Fruit fly (Drosophila melanogaster) whole organism, embryonic: ENCODE results near the gene CG9992.
A peak's percentile ranks its signal among the peaks of the same experiment; 100 is the strongest.

Source experiments
- C15 ChIP-seq: fragments of 200-800 bp; sonication (Bioruptor generic); IDR thresholded peaks from 3 replicates; pipeline ENCODE4 v1.3.6; 2022; ENCODE audit warnings: missing biosample characterization, missing genetic modification characterization
- CG11093 ChIP-seq: fragments of 200-800 bp; sonication (Bioruptor generic); IDR thresholded peaks from 3 replicates; pipeline ENCODE4 v1.3.6; 2022; ENCODE audit warnings: missing biosample characterization, missing genetic modification characterization
- CG11723 ChIP-seq: fragments of 200-800 bp; sonication (Bioruptor generic); optimal IDR thresholded peaks from 2 replicates; lab custom pipeline; 2017; ENCODE audit warnings: missing biosample characterization, mild to moderate bottlenecking, missing genetic modification characterization
- CG14710 ChIP-seq: fragments of 200-800 bp; sonication (Bioruptor generic); optimal IDR thresholded peaks from 3 replicates; lab custom pipeline; 2019; ENCODE audit warnings: missing biosample characterization, mild to moderate bottlenecking, missing genetic modification characterization, moderate library complexity
- CG15601 ChIP-seq: fragments of 200-800 bp; sonication (Bioruptor generic); optimal IDR thresholded peaks from 3 replicates; lab custom pipeline; 2019; ENCODE audit warnings: missing biosample characterization, mild to moderate bottlenecking, missing genetic modification characterization, moderate library complexity
- CG16813 ChIP-seq: fragments of 200-800 bp; sonication (Bioruptor generic); IDR thresholded peaks from 3 replicates; pipeline ENCODE4 v1.3.6; 2022; ENCODE audit warnings: missing biosample characterization, missing genetic modification characterization; ENCODE audit not compliant: partially characterized antibody
- CG17359 ChIP-seq: fragments of 200-800 bp; sonication (Bioruptor generic); optimal IDR thresholded peaks from 3 replicates; lab custom pipeline; 2018; ENCODE audit warnings: missing biosample characterization, mild to moderate bottlenecking, missing genetic modification characterization, moderate library complexity
- CG32772 ChIP-seq: fragments of 200-800 bp; sonication (Bioruptor generic); IDR thresholded peaks from 2 replicates; pipeline ENCODE4 v1.3.6; 2022; ENCODE audit warnings: missing biosample characterization, missing genetic modification characterization
- CG3838 ChIP-seq: fragments of 200-800 bp; sonication (Bioruptor generic); optimal IDR thresholded peaks from 3 replicates; lab custom pipeline; 2016; ENCODE audit warnings: missing biosample characterization, missing genetic modification characterization
- CG3995 ChIP-seq: fragments of 200-800 bp; sonication (Bioruptor generic); optimal IDR thresholded peaks from 3 replicates; lab custom pipeline; 2016; ENCODE audit warnings: missing biosample characterization, missing genetic modification characterization
- CG4328 ChIP-seq: fragments of 200-800 bp; sonication (Bioruptor generic); optimal IDR thresholded peaks from 3 replicates; lab custom pipeline; 2017; ENCODE audit warnings: missing biosample characterization, missing genetic modification reagents, missing genetic modification characterization
- CG4854 ChIP-seq: fragments of 200-800 bp; sonication (Bioruptor generic); optimal IDR thresholded peaks from 2 replicates; lab custom pipeline; 2016; ENCODE audit warnings: missing biosample characterization, missing genetic modification characterization, inconsistent platforms
- CG5180 ChIP-seq: fragments of 200-800 bp; sonication (Bioruptor generic); optimal IDR thresholded peaks from 3 replicates; lab custom pipeline; 2017; ENCODE audit warnings: missing biosample characterization, missing genetic modification characterization, mild to moderate bottlenecking, moderate library complexity, missing genetic modification reagents
- CG7556 ChIP-seq: fragments of 200-800 bp; sonication (Bioruptor generic); optimal IDR thresholded peaks from 2 replicates; lab custom pipeline; 2017; ENCODE audit warnings: missing biosample characterization, mild to moderate bottlenecking, missing genetic modification characterization
- CG8281 ChIP-seq: fragments of 200-800 bp; sonication (Bioruptor generic); optimal IDR thresholded peaks from 2 replicates; lab custom pipeline; 2018; ENCODE audit warnings: missing biosample characterization, mild to moderate bottlenecking, missing genetic modification characterization, moderate library complexity
- CG8359 ChIP-seq: fragments of 200-800 bp; sonication (Bioruptor generic); optimal IDR thresholded peaks from 2 replicates; lab custom pipeline; 2017; ENCODE audit warnings: missing biosample characterization, mild to moderate bottlenecking, missing genetic modification characterization, borderline replicate concordance
- CG9215 ChIP-seq: fragments of 200-800 bp; sonication (Bioruptor generic); IDR thresholded peaks from 2 replicates; pipeline ENCODE4 v1.3.6; 2022; ENCODE audit warnings: missing biosample characterization, missing genetic modification characterization
- CG9727 ChIP-seq: fragments of 200-800 bp; sonication (Bioruptor generic); optimal IDR thresholded peaks from 3 replicates; lab custom pipeline; 2017; ENCODE audit warnings: missing biosample characterization, mild to moderate bottlenecking, missing genetic modification characterization
- Chrac-16 ChIP-seq: fragments of 200-800 bp; sonication (Bioruptor generic); optimal IDR thresholded peaks from 3 replicates; lab custom pipeline; 2016; ENCODE audit warnings: missing biosample characterization, missing genetic modification characterization
- Dip2 ChIP-seq: fragments of 200-800 bp; sonication (Bioruptor generic); IDR thresholded peaks from 2 replicates; pipeline ENCODE4 v1.3.6; 2022; ENCODE audit warnings: missing biosample characterization, missing genetic modification characterization
- ERR ChIP-seq: fragments of 200-800 bp; sonication (Bioruptor generic); optimal IDR thresholded peaks from 2 replicates; lab custom pipeline; 2016; ENCODE audit warnings: missing biosample characterization, missing genetic modification characterization
- Fer2 ChIP-seq: fragments of 200-800 bp; sonication (Bioruptor generic); optimal IDR thresholded peaks from 2 replicates; lab custom pipeline; 2018; ENCODE audit warnings: missing biosample characterization, mild to moderate bottlenecking, missing genetic modification characterization, moderate library complexity
- Hey ChIP-seq: fragments of 200-800 bp; sonication (Bioruptor generic); optimal IDR thresholded peaks from 3 replicates; lab custom pipeline; 2018; ENCODE audit warnings: missing biosample characterization, mild to moderate bottlenecking, missing genetic modification characterization
- Hr51 ChIP-seq, 2 experiments: fragments of 200-800 bp; sonication (Bioruptor generic); optimal IDR thresholded peaks; 2 replicates in 1 of 2; 3 replicates in 1 of 2; lab custom pipeline; 2016 to 2018; ENCODE audit warnings: missing biosample characterization in 2 of 2, missing genetic modification characterization in 2 of 2, mild to moderate bottlenecking in 1 of 2, moderate library complexity in 1 of 2
- MESR4 ChIP-seq: fragments of 200-800 bp; sonication (Bioruptor generic); optimal IDR thresholded peaks from 2 replicates; lab custom pipeline; 2018; ENCODE audit warnings: missing biosample characterization, mild to moderate bottlenecking, missing genetic modification characterization, moderate library complexity
- Med ChIP-seq: fragments of 200-800 bp; sonication (Bioruptor generic); peaks from one replicate; lab custom pipeline; 2016; ENCODE audit warnings: missing biosample characterization, missing genetic modification characterization, mild to moderate bottlenecking, inconsistent platforms, moderate library complexity
- Nf-YA ChIP-seq: fragments of 200-800 bp; sonication (Bioruptor generic); IDR thresholded peaks from 2 replicates; pipeline ENCODE4 v1.3.6; 2022; ENCODE audit warnings: missing biosample characterization, missing genetic modification characterization
- Oli ChIP-seq: fragments of 200-800 bp; sonication (Bioruptor generic); optimal IDR thresholded peaks from 2 replicates; lab custom pipeline; 2018; ENCODE audit warnings: missing biosample characterization, mild to moderate bottlenecking, missing genetic modification characterization, moderate library complexity
- abd-A ChIP-seq: fragments of 200-800 bp; sonication (Bioruptor generic); optimal IDR thresholded peaks from 3 replicates; lab custom pipeline; 2019; ENCODE audit warnings: missing biosample characterization, mild to moderate bottlenecking, missing genetic modification characterization, moderate library complexity
- dmrt99B ChIP-seq: fragments of 200-800 bp; sonication (Bioruptor generic); optimal IDR thresholded peaks from 2 replicates; lab custom pipeline; 2018; ENCODE audit warnings: missing biosample characterization, mild to moderate bottlenecking, missing genetic modification characterization, moderate library complexity
- fd96Cb ChIP-seq: fragments of 200-800 bp; sonication (Bioruptor generic); optimal IDR thresholded peaks from 2 replicates; lab custom pipeline; 2018; ENCODE audit warnings: missing biosample characterization, mild to moderate bottlenecking, missing genetic modification characterization, moderate library complexity
- fru ChIP-seq: fragments of >200 bp; optimal IDR thresholded peaks from 2 replicates; lab custom pipeline; 2017
- fu2 ChIP-seq: fragments of 200-800 bp; sonication (Bioruptor generic); optimal IDR thresholded peaks from 2 replicates; lab custom pipeline; 2016; ENCODE audit warnings: missing biosample characterization, missing genetic modification characterization
- gfzf ChIP-seq: fragments of 200-800 bp; sonication (Bioruptor generic); optimal IDR thresholded peaks from 2 replicates; lab custom pipeline; 2016; ENCODE audit warnings: missing biosample characterization, mild to moderate bottlenecking, missing genetic modification characterization, moderate library complexity
- gro ChIP-seq: fragments of 200-800 bp; sonication (Bioruptor generic); optimal IDR thresholded peaks from 2 replicates; lab custom pipeline; 2016; ENCODE audit warnings: missing biosample characterization, missing genetic modification characterization
- gsb ChIP-seq: fragments of 200-800 bp; sonication (Bioruptor generic); IDR thresholded peaks from 2 replicates; pipeline ENCODE4 v1.3.6; 2022; ENCODE audit warnings: missing biosample characterization, missing genetic modification characterization
- hb ChIP-seq: fragments of 200-800 bp; sonication (Bioruptor generic); IDR thresholded peaks from 3 replicates; pipeline ENCODE4 v1.3.6; 2022; ENCODE audit warnings: missing biosample characterization, missing genetic modification characterization; ENCODE audit not compliant: partially characterized antibody
- hth ChIP-seq: fragments of >200 bp; optimal IDR thresholded peaks from 2 replicates; lab custom pipeline; 2017; ENCODE audit warnings: inconsistent platforms
- jumu ChIP-seq: fragments of 200-800 bp; sonication (Bioruptor generic); optimal IDR thresholded peaks from 3 replicates; lab custom pipeline; 2016; ENCODE audit warnings: missing biosample characterization, missing genetic modification characterization
- mam ChIP-seq: fragments of 200-800 bp; sonication (Bioruptor generic); optimal IDR thresholded peaks from 3 replicates; lab custom pipeline; 2016; ENCODE audit warnings: missing biosample characterization, missing genetic modification characterization
- p53 ChIP-seq: fragments of 200-800 bp; sonication (Bioruptor generic); optimal IDR thresholded peaks from 2 replicates; lab custom pipeline; 2016; ENCODE audit warnings: missing biosample characterization, missing genetic modification characterization
- pita ChIP-seq: fragments of 200-800 bp; sonication (Bioruptor generic); optimal IDR thresholded peaks from 2 replicates; lab custom pipeline; 2017; ENCODE audit warnings: missing biosample characterization, mild to moderate bottlenecking, missing genetic modification characterization
- repo ChIP-seq: fragments of 200-800 bp; sonication (Bioruptor generic); optimal IDR thresholded peaks from 2 replicates; lab custom pipeline; 2016; ENCODE audit warnings: missing biosample characterization, missing genetic modification characterization
- sens-2 ChIP-seq: fragments of 200-800 bp; sonication (Bioruptor generic); IDR thresholded peaks from 2 replicates; pipeline ENCODE4 v1.3.6; 2022; ENCODE audit warnings: missing biosample characterization, missing genetic modification characterization
- tna ChIP-seq: fragments of 200-800 bp; sonication (Bioruptor generic); IDR thresholded peaks from 2 replicates; pipeline ENCODE4 v1.3.6; 2022; ENCODE audit warnings: missing biosample characterization, missing genetic modification characterization; ENCODE audit not compliant: partially characterized antibody
- tup ChIP-seq: fragments of 200-800 bp; sonication (Bioruptor generic); optimal IDR thresholded peaks from 2 replicates; lab custom pipeline; 2016; ENCODE audit warnings: missing biosample characterization, mild to moderate bottlenecking, missing genetic modification characterization, moderate library complexity
- vfl ChIP-seq: fragments of 200-800 bp; sonication (Bioruptor generic); optimal IDR thresholded peaks from 2 replicates; lab custom pipeline; 2016; ENCODE audit warnings: missing biosample characterization, missing genetic modification characterization
- yki ChIP-seq: fragments of >200 bp; optimal IDR thresholded peaks from 3 replicates; lab custom pipeline; 2018
- zen2 ChIP-seq: fragments of 200-800 bp; sonication (Bioruptor generic); IDR thresholded peaks from 3 replicates; pipeline ENCODE4 v1.3.6; 2022; ENCODE audit warnings: missing biosample characterization, missing genetic modification characterization; ENCODE audit not compliant: partially characterized antibody
- zfh2 ChIP-seq: fragments of 200-800 bp; sonication (Bioruptor generic); optimal IDR thresholded peaks from 2 replicates; lab custom pipeline; 2016; ENCODE audit warnings: missing biosample characterization, missing genetic modification characterization

CG9992 gene

dm6 chrX:16335107-16335642 lies 49.5 kb downstream of the CG9992 start (continued):
- TF ChIP-seq CG4328 (GFP tag; lab: Kevin White, UChicago) (peak; percentile 64), Dip2 (GFP tag; lab: Robert Waterston, UW) (no peak), CG3838 (peak; percentile 30), Oli (tag; lab: Kevin White, UChicago) (peak; percentile 62), CG32772 (GFP tag; lab: Robert Waterston, UW) (peak; percentile 69), CG16813 (no peak), abd-A (tag; lab: Kevin White, UChicago) (no peak), gsb (GFP tag; lab: Robert Waterston, UW) (peak; percentile 60), fru (lab: Kevin White, UChicago) (no peak), Chrac-16 (GFP tag; lab: Kevin White, UChicago) (peak; percentile 71), Nf-YA (peak; percentile 54; the same call in 1 of the 2 replicates), CG8359 (no peak), CG9727 (GFP tag; lab: Kevin White, UChicago) (peak; percentile 62), fu2 (GFP tag; lab: Kevin White, UChicago) (peak; percentile 60), repo (GFP tag; lab: Kevin White, UChicago) (peak; percentile 44), tup (peak; percentile 73), CG11093 (GFP tag; lab: Robert Waterston, UW) (peak; percentile 24; the same call in 1 of the 3 replicates), dmrt99B (peak; percentile 73), CG14710 (peak; percentile 34), sens-2 (GFP tag; lab: Robert Waterston, UW) (peak; percentile 72), tna (GFP tag; lab: Robert Waterston, UW) (peak; percentile 14; the same call in 1 of the 2 replicates), C15 (GFP tag; lab: Robert Waterston, UW) (peak; percentile 55; the same call in 1 of the 3 replicates), CG5180 (GFP tag; lab: Kevin White, UChicago) (peak; percentile 48), fd96Cb (tag; lab: Kevin White, UChicago) (peak; percentile 58), zfh2 (GFP tag; lab: Kevin White, UChicago) (peak; percentile 77), gfzf (GFP tag; lab: Kevin White, UChicago) (no peak), hth (lab: Kevin White, UChicago) (no peak), Fer2 (tag; lab: Kevin White, UChicago) (peak; percentile 59), zen2 (no peak), vfl (GFP tag; lab: Kevin White, UChicago) (peak; percentile 75), CG15601 (tag; lab: Kevin White, UChicago) (peak; percentile 21), CG11723 (peak; percentile 62), pita (GFP tag; lab: Kevin White, UChicago) (no peak), p53 (peak; percentile 53), Hey (tag; lab: Kevin White, UChicago) (no peak), gro (GFP tag; lab: Kevin White, UChicago) (peak; percentile 77), CG3995 (GFP tag; lab: Kevin White, UChicago) (peak; percentile 7), CG4854 (GFP tag; lab: Kevin White, UChicago) (peak; percentile 37), Hr51 (GFP tag; optimal IDR thresholded peaks at IDR 0.05; lab: Kevin White, UChicago) (peak; percentile 68), hb (no peak), ERR (GFP tag; lab: Kevin White, UChicago) (peak; percentile 58), MESR4 (GFP tag; lab: Kevin White, UChicago) (peak; percentile 17), yki (lab: Kevin White, UChicago) (no peak), jumu (GFP tag; lab: Kevin White, UChicago) (peak; percentile 47), CG8281 (tag; lab: Kevin White, UChicago) (peak; percentile 23), CG9215 (GFP tag; lab: Robert Waterston, UW) (no peak; the same call in none of the 2 replicates), CG7556 (GFP tag; lab: Kevin White, UChicago) (peak; percentile 68), CG17359 (peak; percentile 77), mam (GFP tag; lab: Kevin White, UChicago) (peak; percentile 71), Med (peak; percentile 95)
